Fruit fly (Drosophila melanogaster): Measurements from ENCODE around the gene CG15213.

- TF ChIP-seq CG9139 (GFP tag; optimal IDR thresholded peaks at IDR 0.05) (no peak), CG6276 (GFP tag; optimal IDR thresholded peaks at IDR 0.05) (no peak), Met (GFP tag; optimal IDR thresholded peaks at IDR 0.05) (no peak), fkh (GFP tag; optimal IDR thresholded peaks at IDR 0.05) (no peak), CG10631 (GFP tag; optimal IDR thresholded peaks at IDR 0.05) (no peak), vri (GFP tag; optimal IDR thresholded peaks at IDR 0.05) (no peak), CG11762 (GFP tag; optimal IDR thresholded peaks at IDR 0.05; ENCODE audit: insufficient read depth) (no peak)
Observed at dm6 chr3L:5131245-5131644, 1.8 kb downstream of the CG15213 start, which contains the start of gene CG15212.

All from whole organism, prepupa.